Worm (Caenorhabditis elegans) whole organism, L1 larva: ENCODE results near the gene sli-1.

ENCODE experiments used
- C04F5.9 ChIP-seq: sonication (generic microtip); optimal IDR thresholded peaks from 2 replicates; lab custom pipeline; 2016; ENCODE audit warnings: missing genetic modification characterization, missing compliant biosample characterization
- C16A3.4 ChIP-seq: fragments of 150-350 bp; optimal IDR thresholded peaks from 2 replicates; lab custom pipeline; 2014; ENCODE audit warnings: missing biosample characterization, missing genetic modification characterization
- C34B4.2 ChIP-seq: sonication (generic microtip); optimal IDR thresholded peaks from 2 replicates; lab custom pipeline; 2017; ENCODE audit warnings: mild to moderate bottlenecking, missing genetic modification characterization, missing compliant biosample characterization
- Y116A8C.19 ChIP-seq: sonication (generic microtip); optimal IDR thresholded peaks from 2 replicates; lab custom pipeline; 2016; ENCODE audit warnings: missing compliant biosample characterization, missing genetic modification characterization, borderline replicate concordance
- aha-1 ChIP-seq: fragments of 150-350 bp; optimal IDR thresholded peaks from 2 replicates; lab custom pipeline; 2014; ENCODE audit warnings: missing biosample characterization, missing genetic modification characterization
- aly-2 ChIP-seq: fragments of 150-350 bp; optimal IDR thresholded peaks from 2 replicates; lab custom pipeline; 2014; ENCODE audit warnings: missing biosample characterization, missing genetic modification characterization
- ama-1 ChIP-seq: fragments of 150-350 bp; optimal IDR thresholded peaks from 2 replicates; lab custom pipeline; 2014
- blmp-1 ChIP-seq: fragments of 150-350 bp; optimal IDR thresholded peaks from 2 replicates; lab custom pipeline; 2014; ENCODE audit warnings: missing biosample characterization, missing genetic modification characterization
- ceh-8 ChIP-seq: fragments of 200-800 bp; sonication (Bioruptor generic); optimal IDR thresholded peaks from 2 replicates; lab custom pipeline; 2018; ENCODE audit warnings: mild to moderate bottlenecking, missing genetic modification characterization, moderate library complexity, missing compliant biosample characterization
- ceh-82 ChIP-seq, 3 experiments: fragments of 150-350 bp in 1 of 3; sonication (generic microtip) in 2 of 3; optimal IDR thresholded peaks; 2 replicates each; lab custom pipeline; 2014 to 2017; ENCODE audit warnings: missing biosample characterization in 3 of 3, missing genetic modification characterization in 3 of 3
- ceh-90 ChIP-seq: sonication (generic microtip); optimal IDR thresholded peaks from 2 replicates; lab custom pipeline; 2016; ENCODE audit warnings: missing genetic modification characterization, missing compliant biosample characterization
- ces-1 ChIP-seq: fragments of 150-350 bp; optimal IDR thresholded peaks from 2 replicates; lab custom pipeline; 2014; ENCODE audit warnings: missing biosample characterization, missing genetic modification reagents, missing genetic modification characterization
- dpl-1 ChIP-seq, 3 experiments: fragments of 150-350 bp in 2 of 3; sonication (generic microtip) in 1 of 3; optimal IDR thresholded peaks; 2 replicates each; lab custom pipeline; 2014 to 2017; ENCODE audit warnings: missing biosample characterization in 3 of 3, missing genetic modification characterization in 3 of 3, missing genetic modification reagents in 3 of 3
- dsc-1 ChIP-seq: sonication (generic microtip); optimal IDR thresholded peaks from 2 replicates; lab custom pipeline; 2016; ENCODE audit warnings: mild to moderate bottlenecking, missing genetic modification characterization, missing compliant biosample characterization
- efl-1 ChIP-seq, 4 experiments: fragments of 150-350 bp; optimal IDR thresholded peaks in 3 of 4; peaks in 1 of 4; 1 replicate in 1 of 4; 2 replicates in 3 of 4; lab custom pipeline; 2014; ENCODE audit warnings: missing biosample characterization in 2 of 4, missing genetic modification characterization in 2 of 4, missing genetic modification reagents in 2 of 4
- efl-3 ChIP-seq: fragments of 200-800 bp; sonication (Bioruptor generic); optimal IDR thresholded peaks from 2 replicates; lab custom pipeline; 2018; ENCODE audit warnings: mild to moderate bottlenecking, missing genetic modification characterization, missing compliant biosample characterization
- egl-27 ChIP-seq, 2 experiments: fragments of 150-350 bp in 1 of 2; sonication (generic microtip); optimal IDR thresholded peaks; 3 replicates each; lab custom pipeline; 2017 to 2018; ENCODE audit warnings: missing biosample characterization in 2 of 2, missing genetic modification characterization in 2 of 2, missing genetic modification reagents in 2 of 2
- fkh-10 ChIP-seq: sonication (generic microtip); optimal IDR thresholded peaks from 2 replicates; lab custom pipeline; 2017; ENCODE audit warnings: missing biosample characterization, missing genetic modification reagents, missing genetic modification characterization
- fkh-4 ChIP-seq: sonication (generic microtip); optimal IDR thresholded peaks from 2 replicates; lab custom pipeline; 2016; ENCODE audit warnings: missing compliant biosample characterization, missing genetic modification characterization, borderline replicate concordance
- fkh-8 ChIP-seq: sonication (generic microtip); optimal IDR thresholded peaks from 2 replicates; lab custom pipeline; 2016; ENCODE audit warnings: mild to moderate bottlenecking, missing genetic modification characterization, missing compliant biosample characterization
- hpl-2 ChIP-seq: fragments of 150-350 bp; optimal IDR thresholded peaks from 2 replicates; lab custom pipeline; 2014; ENCODE audit warnings: missing biosample characterization, missing genetic modification reagents, missing genetic modification characterization
- irx-1 ChIP-seq: sonication (generic microtip); optimal IDR thresholded peaks from 2 replicates; lab custom pipeline; 2016; ENCODE audit warnings: missing genetic modification characterization, missing compliant biosample characterization
- isw-1 ChIP-seq: fragments of 200-800 bp; sonication (Bioruptor generic); IDR thresholded peaks from 2 replicates; pipeline ENCODE4 v1.3.6; 2022; ENCODE audit warnings: missing genetic modification characterization, missing compliant biosample characterization
- lin-14 ChIP-seq: fragments of 200-800 bp; sonication (Bioruptor generic); optimal IDR thresholded peaks from 2 replicates; lab custom pipeline; 2018; ENCODE audit warnings: mild to moderate bottlenecking, missing genetic modification characterization, moderate library complexity, missing compliant biosample characterization
- lin-35 ChIP-seq, 2 experiments: fragments of 150-350 bp; optimal IDR thresholded peaks; 2 replicates each; lab custom pipeline; 2014; ENCODE audit warnings: missing biosample characterization in 2 of 2, missing genetic modification characterization in 2 of 2, missing genetic modification reagents in 2 of 2
- lin-39 ChIP-seq: fragments of 150-350 bp; optimal IDR thresholded peaks from 2 replicates; lab custom pipeline; 2014; ENCODE audit warnings: missing biosample characterization, missing genetic modification reagents, missing genetic modification characterization
- lir-3 ChIP-seq: sonication (generic microtip); optimal IDR thresholded peaks from 2 replicates; lab custom pipeline; 2016; ENCODE audit warnings: mild to moderate bottlenecking, missing genetic modification characterization, moderate library complexity, missing compliant biosample characterization; ENCODE audit not compliant: poor library complexity
- mef-2 ChIP-seq: fragments of 150-350 bp; optimal IDR thresholded peaks from 2 replicates; lab custom pipeline; 2014; ENCODE audit warnings: missing biosample characterization, missing genetic modification characterization
- mep-1 ChIP-seq: fragments of 150-350 bp; optimal IDR thresholded peaks from 2 replicates; lab custom pipeline; 2014; ENCODE audit warnings: missing biosample characterization, missing genetic modification characterization
- nhr-11 ChIP-seq: fragments of 150-350 bp; optimal IDR thresholded peaks from 2 replicates; lab custom pipeline; 2014; ENCODE audit warnings: missing biosample characterization, missing genetic modification characterization
- nhr-19 ChIP-seq: fragments of 200-800 bp; sonication (Bioruptor generic); conservative IDR thresholded peaks from 2 replicates; pipeline ENCODE4 v1.3.6; 2022; ENCODE audit warnings: missing genetic modification characterization, missing compliant biosample characterization
- nhr-237 ChIP-seq: fragments of 150-350 bp; optimal IDR thresholded peaks from 2 replicates; lab custom pipeline; 2014; ENCODE audit warnings: missing biosample characterization, missing genetic modification characterization
- nhr-28 ChIP-seq: fragments of 150-350 bp; optimal IDR thresholded peaks from 2 replicates; lab custom pipeline; 2014; ENCODE audit warnings: missing biosample characterization, missing genetic modification characterization
- nhr-47 ChIP-seq: sonication (generic microtip); optimal IDR thresholded peaks from 2 replicates; lab custom pipeline; 2016; ENCODE audit warnings: mild to moderate bottlenecking, missing genetic modification characterization, moderate library complexity, missing compliant biosample characterization
- nhr-76 ChIP-seq: sonication (generic microtip); optimal IDR thresholded peaks from 2 replicates; lab custom pipeline; 2017; ENCODE audit warnings: missing biosample characterization, missing genetic modification characterization
- nhr-85 ChIP-seq: sonication (generic microtip); peaks from one replicate; lab custom pipeline; 2016; ENCODE audit warnings: missing genetic modification characterization, inconsistent platforms, missing compliant biosample characterization
- nhr-90 ChIP-seq: sonication (generic microtip); optimal IDR thresholded peaks from 2 replicates; lab custom pipeline; 2016; ENCODE audit warnings: mild to moderate bottlenecking, missing genetic modification characterization, missing compliant biosample characterization; ENCODE audit not compliant: poor library complexity
- pqm-1 ChIP-seq: sonication (generic microtip); optimal IDR thresholded peaks from 3 replicates; lab custom pipeline; 2017; ENCODE audit warnings: missing biosample characterization, missing genetic modification characterization
- rnt-1 ChIP-seq: sonication (generic microtip); optimal IDR thresholded peaks from 2 replicates; lab custom pipeline; 2016; ENCODE audit warnings: mild to moderate bottlenecking, missing genetic modification characterization, moderate library complexity, missing compliant biosample characterization
- skn-1 ChIP-seq: fragments of 150-350 bp; optimal IDR thresholded peaks from 2 replicates; lab custom pipeline; 2014; ENCODE audit warnings: missing biosample characterization, missing genetic modification characterization
- tlp-1 ChIP-seq: fragments of 150-350 bp; optimal IDR thresholded peaks from 2 replicates; lab custom pipeline; 2014; ENCODE audit warnings: missing biosample characterization, missing genetic modification characterization
- unc-30 ChIP-seq: sonication (generic microtip); optimal IDR thresholded peaks from 2 replicates; lab custom pipeline; 2017; ENCODE audit warnings: missing biosample characterization, missing genetic modification characterization
- unc-62 ChIP-seq: fragments of 150-350 bp; optimal IDR thresholded peaks from 2 replicates; lab custom pipeline; 2014; ENCODE audit warnings: missing biosample characterization, missing genetic modification reagents, missing genetic modification characterization
- unc-98 ChIP-seq: fragments of 200-800 bp; sonication (Bioruptor generic); IDR thresholded peaks from 2 replicates; pipeline ENCODE4 v1.3.6; 2022; ENCODE audit warnings: missing genetic modification characterization, missing compliant biosample characterization
- vab-15 ChIP-seq: sonication (generic microtip); optimal IDR thresholded peaks from 2 replicates; lab custom pipeline; 2017; ENCODE audit warnings: missing genotype, mild to moderate bottlenecking, missing genetic modification characterization, missing compliant biosample characterization
- xbp-1 ChIP-seq: sonication (generic microtip); optimal IDR thresholded peaks from 2 replicates; lab custom pipeline; 2016; ENCODE audit warnings: missing genetic modification characterization, missing compliant biosample characterization
- ztf-11 ChIP-seq, 2 experiments: sonication (generic microtip); optimal IDR thresholded peaks; 2 replicates each; lab custom pipeline; 2016 to 2017; ENCODE audit warnings: missing genetic modification characterization in 2 of 2, missing biosample characterization in 1 of 2, missing compliant biosample characterization in 1 of 2

sli-1 gene

ce11 chrX:768061-768646, 42.4 kb upstream of the sli-1 start, which contains the start of the genes trap-2 and ile-2 (continued):
- TF ChIP-seq rnt-1 (tag; lab: Kevin White, UChicago) (peak; percentile 93), skn-1 (peak; percentile 99), aly-2 (tag; lab: Kevin White, UChicago) (no peak), ces-1 (GFP tag; lab: Kevin White, UChicago) (no peak), egl-27 (tag; optimal IDR thresholded peaks at IDR 0.05; lab: Kevin White, UChicago) (peak in 1 of 2 experiments; percentile 29), nhr-85 (tag; lab: Kevin White, UChicago) (peak; percentile 93), nhr-76 (no peak), vab-15 (tag; lab: Kevin White, UChicago) (peak; percentile 65), unc-62 (GFP tag; lab: Kevin White, UChicago) (no peak), nhr-237 (tag; lab: Kevin White, UChicago) (peak; percentile 70), fkh-4 (tag; lab: Kevin White, UChicago) (no peak), lin-35 (GFP tag; optimal IDR thresholded peaks at IDR 0.05; lab: Kevin White, UChicago) (peak; percentile 85 to 88), fkh-10 (GFP tag; lab: Kevin White, UChicago) (peak; percentile 69), nhr-47 (tag; lab: Kevin White, UChicago) (peak; percentile 93), isw-1 (peak; percentile 75), fkh-8 (tag; lab: Kevin White, UChicago) (peak; percentile 93), C04F5.9 (peak; percentile 7), dsc-1 (tag; lab: Kevin White, UChicago) (peak; percentile 55), ceh-8 (GFP tag; lab: Kevin White, UChicago) (peak; percentile 34), lin-39 (tag; lab: Kevin White, UChicago) (peak; percentile 64), tlp-1 (tag; lab: Kevin White, UChicago) (no peak), xbp-1 (peak; percentile 91), mep-1 (tag; lab: Kevin White, UChicago) (peak; percentile 87), nhr-90 (tag; lab: Kevin White, UChicago) (peak; percentile 92), ceh-90 (tag; lab: Kevin White, UChicago) (no peak), nhr-19 (peak; percentile 90), ztf-11 (tag; optimal IDR thresholded peaks at IDR 0.05; lab: Kevin White, UChicago) (peak in 1 of 2 experiments; percentile 40), pqm-1 (tag; lab: Kevin White, UChicago) (no peak), C16A3.4 (peak; percentile 94), lir-3 (tag; lab: Kevin White, UChicago) (peak; percentile 60)

ce11 chrX:763452-763851, 37.7 kb upstream of the sli-1 start, which contains the start of gene dyf-11:
dyf-11 (plus strand) TSS chrX:763752.
- TF ChIP-seq nhr-47 (tag; lab: Kevin White, UChicago) (peak; percentile 21), C04F5.9 (no peak), ceh-8 (GFP tag; lab: Kevin White, UChicago) (peak; percentile 16), fkh-8 (tag; lab: Kevin White, UChicago) (peak; percentile 90), skn-1 (peak; percentile 67), blmp-1 (tag; lab: Kevin White, UChicago) (no peak)

ce11 chrX:760579-760978, 34.8 kb upstream of the sli-1 start:
- TF ChIP-seq efl-3 (GFP tag; lab: Kevin White, UChicago) (no peak), irx-1 (no peak), lir-3 (tag; lab: Kevin White, UChicago) (no peak), ces-1 (GFP tag; lab: Kevin White, UChicago) (no peak), blmp-1 (tag; lab: Kevin White, UChicago) (peak; percentile 29), ceh-82 (tag; optimal IDR thresholded peaks at IDR 0.05; lab: Kevin White, UChicago) (peak; percentile 6 to 64 (median 19)), dpl-1 (GFP tag; optimal IDR thresholded peaks at IDR 0.05; lab: Kevin White, UChicago) (no peak), ceh-8 (GFP tag; lab: Kevin White, UChicago) (peak; percentile 56), nhr-28 (no peak), unc-30 (no peak), Y116A8C.19 (no peak), lin-14 (peak; percentile 88), xbp-1 (no peak), rnt-1 (tag; lab: Kevin White, UChicago) (no peak), skn-1 (no peak), efl-1 (optimal IDR thresholded peaks at IDR 0.05; lab: Kevin White, UChicago) (no peak), efl-1 (GFP tag; optimal IDR thresholded peaks at IDR 0.05 in 1 of 2; lab: Kevin White, UChicago) (no peak), C34B4.2 (no peak), nhr-90 (tag; lab: Kevin White, UChicago) (no peak), mef-2 (tag; lab: Kevin White, UChicago) (no peak), unc-98 (GFP tag; lab: Robert Waterston, UW) (no peak), tlp-1 (tag; lab: Kevin White, UChicago) (no peak), aha-1 (tag; lab: Kevin White, UChicago) (no peak), hpl-2 (no peak), ama-1 (lab: Kevin White, UChicago) (no peak), nhr-11 (tag; lab: Kevin White, UChicago) (no peak)
